Fruit fly (Drosophila melanogaster): ENCODE measurements around the gene Pc.

The Pc gene

dm6 chr3L:21259257-21259656 lies 58.6 kb downstream of the Pc start:
- TF ChIP-seq CG8119 (GFP tag; IDR thresholded peaks at IDR 0.05) (peak; percentile 72), Hr38 (GFP tag; optimal IDR thresholded peaks at IDR 0.05) (no peak), eg (GFP tag; IDR thresholded peaks at IDR 0.05) (peak; percentile 55; the same call in 2 of the 3 replicates), CG6276 (GFP tag; optimal IDR thresholded peaks at IDR 0.05) (peak; percentile 47), Smox (GFP tag; optimal IDR thresholded peaks at IDR 0.05) (no peak), Eip93F (GFP tag; optimal IDR thresholded peaks at IDR 0.05) (no peak), esn (GFP tag; optimal IDR thresholded peaks at IDR 0.05) (no peak), OdsH (GFP tag; optimal IDR thresholded peaks at IDR 0.05) (peak; percentile 46), CG6808 (GFP tag; optimal IDR thresholded peaks at IDR 0.05) (no peak), Ets96B (tag; optimal IDR thresholded peaks at IDR 0.05) (no peak), CG34406 (GFP tag; optimal IDR thresholded peaks at IDR 0.05) (no peak), CG11902 (GFP tag; optimal IDR thresholded peaks at IDR 0.05) (no peak), Sox102F (GFP tag; optimal IDR thresholded peaks at IDR 0.05) (no peak), Blimp-1 (GFP tag; optimal IDR thresholded peaks at IDR 0.05) (no peak), CG3032 (tag; optimal IDR thresholded peaks at IDR 0.05) (no peak), CG1621 (tag; optimal IDR thresholded peaks at IDR 0.05) (no peak), CG4318 (GFP tag; optimal IDR thresholded peaks at IDR 0.05) (peak; percentile 66), Hr39 (GFP tag; optimal IDR thresholded peaks at IDR 0.05) (no peak), CG16779 (tag; optimal IDR thresholded peaks at IDR 0.05) (no peak), spab (GFP tag; optimal IDR thresholded peaks at IDR 0.05) (no peak), Ets21C (GFP tag; optimal IDR thresholded peaks at IDR 0.05) (no peak), fkh (GFP tag; optimal IDR thresholded peaks at IDR 0.05) (peak; percentile 31), fd85E (GFP tag; optimal IDR thresholded peaks at IDR 0.05) (no peak), Hr4 (GFP tag; optimal IDR thresholded peaks at IDR 0.05) (peak; percentile 77), Sox14 (GFP tag; optimal IDR thresholded peaks at IDR 0.05) (no peak), achi (GFP tag; optimal IDR thresholded peaks at IDR 0.05) (peak; percentile 18), CG15336 (GFP tag; IDR thresholded peaks at IDR 0.05) (peak; percentile 49), Lpt (GFP tag; optimal IDR thresholded peaks at IDR 0.05) (no peak), CG8319 (GFP tag; optimal IDR thresholded peaks at IDR 0.05) (no peak), acj6 (GFP tag; optimal IDR thresholded peaks at IDR 0.05) (no peak), dsx (GFP tag; optimal IDR thresholded peaks at IDR 0.05; ENCODE audit: poor library complexity, severe bottlenecking) (no peak), lz (GFP tag; optimal IDR thresholded peaks at IDR 0.05) (no peak), CG10669 (GFP tag; optimal IDR thresholded peaks at IDR 0.05) (no peak), net (GFP tag; optimal IDR thresholded peaks at IDR 0.05) (peak; percentile 2), Sox15 (GFP tag; optimal IDR thresholded peaks at IDR 0.05) (no peak), CG7368 (GFP tag; optimal IDR thresholded peaks at IDR 0.05) (peak; percentile 1), topi (GFP tag; optimal IDR thresholded peaks at IDR 0.05) (no peak), CG6163 (GFP tag; IDR thresholded peaks at IDR 0.05) (peak; percentile 10; the same call in 1 of the 3 replicates), CG11762 (GFP tag; optimal IDR thresholded peaks at IDR 0.05; ENCODE audit: insufficient read depth) (no peak), Eip78C (GFP tag) (peak; percentile 88), CG6854 (GFP tag; optimal IDR thresholded peaks at IDR 0.05) (no peak), dac (GFP tag; optimal IDR thresholded peaks at IDR 0.05) (peak; percentile 55), pdm3 (GFP tag; optimal IDR thresholded peaks at IDR 0.05) (peak; percentile 13), CG10631 (GFP tag; optimal IDR thresholded peaks at IDR 0.05) (no peak), fd59A (GFP tag; optimal IDR thresholded peaks at IDR 0.05) (no peak), cyc (GFP tag; optimal IDR thresholded peaks at IDR 0.05) (no peak), CG3919 (GFP tag; optimal IDR thresholded peaks at IDR 0.05) (peak; percentile 35), Gug (GFP tag; IDR thresholded peaks at IDR 0.05) (no peak), Eip75B (GFP tag; optimal IDR thresholded peaks at IDR 0.05) (no peak), ss (GFP tag; optimal IDR thresholded peaks at IDR 0.05) (no peak), CG32006 (GFP tag; optimal IDR thresholded peaks at IDR 0.05) (peak; percentile 84), CG11294 (GFP tag; IDR thresholded peaks at IDR 0.05) (no peak), CG9139 (GFP tag; optimal IDR thresholded peaks at IDR 0.05) (no peak)
